Fruit fly (Drosophila melanogaster) whole organism, embryonic: ENCODE results near the gene Taf8.

Experiments
- ATbp ChIP-seq: fragments of 200-800 bp; sonication (Bioruptor generic); optimal IDR thresholded peaks from 2 replicates; lab custom pipeline; 2017; ENCODE audit warnings: missing biosample characterization, mild to moderate bottlenecking, missing genetic modification characterization, missing genetic modification reagents
- Atf-2 ChIP-seq: fragments of 200-800 bp; sonication (Bioruptor generic); optimal IDR thresholded peaks from 2 replicates; lab custom pipeline; 2016; ENCODE audit warnings: missing biosample characterization, missing genetic modification characterization
- Awh ChIP-seq: fragments of 200-800 bp; sonication (Bioruptor generic); IDR thresholded peaks from 2 replicates; pipeline ENCODE4, ENCODE4 v1.3.6; 2022; ENCODE audit warnings: missing biosample characterization, missing genetic modification characterization
- CG10654 ChIP-seq: fragments of 200-800 bp; sonication (Bioruptor generic); optimal IDR thresholded peaks from 2 replicates; lab custom pipeline; 2016; ENCODE audit warnings: missing biosample characterization, missing genetic modification characterization
- CG12155 ChIP-seq: fragments of 200-800 bp; sonication (Bioruptor generic); optimal IDR thresholded peaks from 3 replicates; lab custom pipeline; 2016; ENCODE audit warnings: missing biosample characterization, missing genetic modification characterization
- CG13775 ChIP-seq: fragments of 200-800 bp; sonication (Bioruptor generic); optimal IDR thresholded peaks from 3 replicates; lab custom pipeline; 2017; ENCODE audit warnings: missing biosample characterization, mild to moderate bottlenecking, missing genetic modification characterization
- CG14965 ChIP-seq: fragments of 200-800 bp; sonication (Bioruptor generic); optimal IDR thresholded peaks from 2 replicates; lab custom pipeline; 2016; ENCODE audit warnings: missing biosample characterization, missing genetic modification characterization, borderline replicate concordance
- CG1647 ChIP-seq: fragments of 200-800 bp; sonication (Bioruptor generic); optimal IDR thresholded peaks from 3 replicates; lab custom pipeline; 2016; ENCODE audit warnings: missing biosample characterization, missing genetic modification characterization
- CG18262 ChIP-seq: fragments of 200-800 bp; optimal IDR thresholded peaks from 3 replicates; lab custom pipeline; 2019; ENCODE audit warnings: missing biosample characterization, mild to moderate bottlenecking, missing genetic modification characterization, moderate library complexity
- CG18476 ChIP-seq: fragments of 200-800 bp; sonication (Bioruptor generic); optimal IDR thresholded peaks from 2 replicates; lab custom pipeline; 2016; ENCODE audit warnings: missing biosample characterization, mild to moderate bottlenecking, missing genetic modification characterization
- CG18619 ChIP-seq: fragments of 200-800 bp; sonication (Bioruptor generic); optimal IDR thresholded peaks from 3 replicates; lab custom pipeline; 2017; ENCODE audit warnings: missing biosample characterization, mild to moderate bottlenecking, missing genetic modification characterization
- CG18764 ChIP-seq: fragments of 200-800 bp; sonication (Bioruptor generic); optimal IDR thresholded peaks from 3 replicates; lab custom pipeline; 2016; ENCODE audit warnings: missing biosample characterization, missing genetic modification characterization
- CG3163 ChIP-seq: fragments of 200-800 bp; sonication (Bioruptor generic); optimal IDR thresholded peaks from 3 replicates; lab custom pipeline; 2016; ENCODE audit warnings: missing biosample characterization, missing genetic modification characterization
- CG8359 ChIP-seq: fragments of 200-800 bp; sonication (Bioruptor generic); optimal IDR thresholded peaks from 2 replicates; lab custom pipeline; 2017; ENCODE audit warnings: missing biosample characterization, mild to moderate bottlenecking, missing genetic modification characterization, borderline replicate concordance
- CG9932 ChIP-seq: fragments of 200-800 bp; sonication (Bioruptor generic); IDR thresholded peaks from 2 replicates; pipeline ENCODE4 v1.3.6; 2022; ENCODE audit warnings: missing biosample characterization, missing genetic modification characterization
- D19B ChIP-seq: fragments of 200-800 bp; sonication (Bioruptor generic); optimal IDR thresholded peaks from 2 replicates; lab custom pipeline; 2017; ENCODE audit warnings: missing biosample characterization, mild to moderate bottlenecking, missing genetic modification characterization
- Deaf1 ChIP-seq: fragments of 200-800 bp; optimal IDR thresholded peaks from 3 replicates; lab custom pipeline; 2019; ENCODE audit warnings: missing biosample characterization, mild to moderate bottlenecking, missing genetic modification characterization, moderate library complexity
- Dll ChIP-seq: fragments of 200-800 bp; sonication (Bioruptor generic); IDR thresholded peaks from 4 replicates; pipeline ENCODE4 v1.3.6; 2022; ENCODE audit warnings: missing biosample characterization, missing genetic modification characterization; ENCODE audit not compliant: partially characterized antibody
- E2f2 ChIP-seq: fragments of 200-800 bp; sonication (Bioruptor generic); IDR thresholded peaks from 2 replicates; pipeline ENCODE4 v1.3.6; 2022; ENCODE audit warnings: missing biosample characterization, missing genetic modification characterization
- Elba2 ChIP-seq: fragments of 200-800 bp; sonication (Bioruptor generic); optimal IDR thresholded peaks from 3 replicates; lab custom pipeline; 2016; ENCODE audit warnings: missing biosample characterization, missing genetic modification characterization
- Ets65A ChIP-seq: fragments of 200-800 bp; sonication (Bioruptor generic); peaks from one replicate; lab custom pipeline; 2016; ENCODE audit warnings: missing biosample characterization, missing genetic modification characterization
- Hr3 ChIP-seq: fragments of 200-800 bp; sonication (Bioruptor generic); optimal IDR thresholded peaks from 3 replicates; lab custom pipeline; 2016; ENCODE audit warnings: missing biosample characterization, missing genetic modification characterization
- NC2β ChIP-seq: fragments of 200-800 bp; sonication (Bioruptor generic); optimal IDR thresholded peaks from 2 replicates; lab custom pipeline; 2016; ENCODE audit warnings: missing biosample characterization, missing genetic modification characterization
- Pdp1 ChIP-seq, 2 experiments: fragments of 200-800 bp; sonication (Bioruptor generic); optimal IDR thresholded peaks; 3 replicates each; lab custom pipeline; 2016; ENCODE audit warnings: missing biosample characterization in 2 of 2, missing genetic modification characterization in 2 of 2, mild to moderate bottlenecking in 1 of 2, moderate library complexity in 1 of 2
- Ravus ChIP-seq: fragments of 200-800 bp; sonication (Bioruptor generic); IDR thresholded peaks from 2 replicates; pipeline ENCODE4 v1.3.6; 2022; ENCODE audit warnings: missing biosample characterization, missing genetic modification characterization
- Rx ChIP-seq: fragments of 200-800 bp; sonication (Bioruptor generic); IDR thresholded peaks from 2 replicates; pipeline ENCODE4 v1.3.6; 2022; ENCODE audit warnings: missing biosample characterization, missing genetic modification characterization
- Stat92E ChIP-seq, 3 experiments: fragments of >200 bp in 2 of 3; fragments of 200-800 bp in 1 of 3; sonication (Bioruptor generic) in 1 of 3; optimal IDR thresholded peaks; 2 replicates each; lab custom pipeline; 2017 to 2019; ENCODE audit warnings: missing biosample characterization in 3 of 3, missing genetic modification characterization in 3 of 3, mild to moderate bottlenecking in 1 of 3, moderate library complexity in 1 of 3
- Tbp ChIP-seq: fragments of >200 bp; optimal IDR thresholded peaks from 2 replicates; lab custom pipeline; 2018; ENCODE audit warnings: missing biosample characterization, missing genetic modification characterization
- Trl ChIP-seq, 3 experiments: fragments of >200 bp in 2 of 3; fragments of 200-800 bp in 1 of 3; sonication (Bioruptor generic) in 1 of 3; optimal IDR thresholded peaks; 2 replicates in 1 of 3; 3 replicates in 2 of 3; lab custom pipeline; 2016 to 2017; ENCODE audit warnings: missing biosample characterization in 1 of 3, missing genetic modification characterization in 1 of 3
- YL-1 ChIP-seq: fragments of 200-800 bp; sonication (Bioruptor generic); optimal IDR thresholded peaks from 3 replicates; lab custom pipeline; 2017; ENCODE audit warnings: missing biosample characterization, mild to moderate bottlenecking, missing genetic modification characterization
- ap ChIP-seq: fragments of 200-800 bp; sonication (Bioruptor generic); IDR thresholded peaks from 2 replicates; pipeline ENCODE4 v1.3.6; 2022; ENCODE audit warnings: missing biosample characterization, missing genetic modification characterization
- ash1 ChIP-seq: fragments of 200-800 bp; sonication (Bioruptor generic); optimal IDR thresholded peaks from 2 replicates; lab custom pipeline; 2018; ENCODE audit warnings: missing biosample characterization, mild to moderate bottlenecking, missing genetic modification characterization
- chif ChIP-seq, 2 experiments: fragments of 200-800 bp; sonication (Bioruptor generic); optimal IDR thresholded peaks; 3 replicates each; lab custom pipeline; 2016; ENCODE audit warnings: missing biosample characterization in 2 of 2, missing genetic modification characterization in 2 of 2
- dmrt11E ChIP-seq: fragments of 200-800 bp; sonication (Bioruptor generic); optimal IDR thresholded peaks from 3 replicates; lab custom pipeline; 2018; ENCODE audit warnings: missing biosample characterization, mild to moderate bottlenecking, missing genetic modification characterization, moderate library complexity
- emc ChIP-seq: fragments of 200-800 bp; sonication (Bioruptor generic); optimal IDR thresholded peaks from 2 replicates; lab custom pipeline; 2016; ENCODE audit warnings: missing biosample characterization, missing genetic modification characterization
- ems ChIP-seq: fragments of 200-800 bp; sonication (Bioruptor generic); optimal IDR thresholded peaks from 3 replicates; lab custom pipeline; 2016; ENCODE audit warnings: missing biosample characterization, missing genetic modification characterization
- esg ChIP-seq: fragments of 200-800 bp; sonication (Bioruptor generic); conservative IDR thresholded peaks from 2 replicates; pipeline ENCODE4 v1.3.6; 2022; ENCODE audit warnings: missing biosample characterization, missing genetic modification characterization
- fd102C ChIP-seq: fragments of 200-800 bp; sonication (Bioruptor generic); optimal IDR thresholded peaks from 2 replicates; lab custom pipeline; 2018; ENCODE audit warnings: missing biosample characterization, mild to moderate bottlenecking, missing genetic modification characterization, moderate library complexity
- gem ChIP-seq: fragments of 200-800 bp; sonication (Bioruptor generic); optimal IDR thresholded peaks from 2 replicates; lab custom pipeline; 2019; ENCODE audit warnings: missing biosample characterization, mild to moderate bottlenecking, missing genetic modification characterization, moderate library complexity
- lola ChIP-seq, 3 experiments: fragments of >200 bp in 2 of 3; fragments of 200-800 bp in 1 of 3; sonication (Bioruptor generic) in 1 of 3; optimal IDR thresholded peaks; 2 replicates each; lab custom pipeline; 2017 to 2019; ENCODE audit warnings: missing biosample characterization in 3 of 3, missing genetic modification characterization in 3 of 3, mild to moderate bottlenecking in 1 of 3, moderate library complexity in 1 of 3
- luna ChIP-seq: fragments of 200-800 bp; sonication (Bioruptor generic); optimal IDR thresholded peaks from 2 replicates; lab custom pipeline; 2016; ENCODE audit warnings: missing biosample characterization, missing genetic modification characterization
- maf-S ChIP-seq: fragments of 200-800 bp; sonication (Bioruptor generic); optimal IDR thresholded peaks from 2 replicates; lab custom pipeline; 2016; ENCODE audit warnings: missing biosample characterization, missing genetic modification characterization
- otp ChIP-seq: fragments of 200-800 bp; sonication (Bioruptor generic); IDR thresholded peaks from 3 replicates; pipeline ENCODE4, ENCODE4 v1.3.6; 2022; ENCODE audit warnings: missing biosample characterization, missing genetic modification characterization
- pnt ChIP-seq: fragments of 200-800 bp; sonication (Bioruptor generic); optimal IDR thresholded peaks from 3 replicates; lab custom pipeline; 2016; ENCODE audit warnings: missing biosample characterization, missing genetic modification characterization
- repo ChIP-seq: fragments of 200-800 bp; sonication (Bioruptor generic); optimal IDR thresholded peaks from 2 replicates; lab custom pipeline; 2016; ENCODE audit warnings: missing biosample characterization, missing genetic modification characterization
- salm ChIP-seq: fragments of 200-800 bp; sonication (Bioruptor generic); optimal IDR thresholded peaks from 2 replicates; lab custom pipeline; 2018; ENCODE audit warnings: missing biosample characterization, mild to moderate bottlenecking, missing genetic modification characterization
- sd ChIP-seq: fragments of 200-800 bp; sonication (Bioruptor generic); optimal IDR thresholded peaks from 3 replicates; lab custom pipeline; 2018; ENCODE audit warnings: missing biosample characterization, mild to moderate bottlenecking, missing genetic modification characterization, moderate library complexity
- shn ChIP-seq: fragments of 200-800 bp; sonication (Bioruptor generic); optimal IDR thresholded peaks from 3 replicates; lab custom pipeline; 2016; ENCODE audit warnings: missing biosample characterization, missing genetic modification characterization
- sna ChIP-seq: fragments of 200-800 bp; sonication (Bioruptor generic); IDR thresholded peaks from 2 replicates; pipeline ENCODE4 v1.3.6; 2022; ENCODE audit warnings: missing biosample characterization, missing genetic modification characterization; ENCODE audit not compliant: partially characterized antibody
- vvl ChIP-seq: fragments of 200-800 bp; sonication (Bioruptor generic); IDR thresholded peaks from 2 replicates; pipeline ENCODE4 v1.3.6; 2022; ENCODE audit warnings: missing biosample characterization, missing genetic modification characterization

Gene Taf8

dm6 chrX:18085470-18085797, 16.3 kb upstream of the Taf8 start, which contains the start of gene Ada3:
Ada3 (plus strand) TSS chrX:18085761.
- TF ChIP-seq repo (peak; percentile 27), CG18262 (tag; lab: Kevin White, UChicago) (peak; percentile 66), CG18619 (GFP tag; lab: Kevin White, UChicago) (peak; percentile 61), fd102C (no peak), Trl (optimal IDR thresholded peaks at IDR 0.05; lab: Kevin White, UChicago) (no peak), Trl (GFP tag; optimal IDR thresholded peaks at IDR 0.05; lab: Kevin White, UChicago) (peak; percentile 73), sna (GFP tag; lab: Robert Waterston, UW) (no peak), dmrt11E (tag; lab: Kevin White, UChicago) (peak; percentile 59), chif (GFP tag; optimal IDR thresholded peaks at IDR 0.05; lab: Kevin White, UChicago) (peak; percentile 64 to 67), shn (GFP tag; lab: Kevin White, UChicago) (peak; percentile 70), gem (tag; lab: Kevin White, UChicago) (peak; percentile 85), CG9932 (GFP tag; lab: Robert Waterston, UW) (peak; percentile 85), CG18764 (GFP tag; lab: Kevin White, UChicago) (peak; percentile 49), CG1647 (GFP tag; lab: Kevin White, UChicago) (peak; percentile 56), CG8359 (GFP tag; lab: Kevin White, UChicago) (peak; percentile 18), CG12155 (GFP tag; lab: Kevin White, UChicago) (peak; percentile 82), D19B (GFP tag; lab: Kevin White, UChicago) (peak; percentile 50), vvl (GFP tag; lab: Robert Waterston, UW) (no peak; the same call in none of the 2 replicates), Ets65A (peak; percentile 98), ash1 (GFP tag; lab: Kevin White, UChicago) (no peak), Atf-2 (GFP tag; lab: Kevin White, UChicago) (peak; percentile 71), Awh (no peak), Deaf1 (peak; percentile 48), YL-1 (GFP tag; lab: Kevin White, UChicago) (peak; percentile 44), CG10654 (GFP tag; lab: Kevin White, UChicago) (peak; percentile 52), CG13775 (peak; percentile 74), Hr3 (GFP tag; lab: Kevin White, UChicago) (peak; percentile 79), salm (tag; lab: Kevin White, UChicago) (peak; percentile 7), Dll (GFP tag; lab: Robert Waterston, UW) (0 out of 4 replicates have a peak, but pooled peaks have one; percentile 11), maf-S (peak; percentile 48), otp (GFP tag; lab: Robert Waterston, UW) (no peak; the same call in 2 of the 3 replicates), Tbp (GFP tag; lab: Kevin White, UChicago) (no peak), NC2β (peak; percentile 76), CG18476 (peak; percentile 77), luna (GFP tag; lab: Kevin White, UChicago) (no peak), Elba2 (peak; percentile 36), Ravus (GFP tag; lab: Robert Waterston, UW) (no peak), E2f2 (GFP tag; lab: Robert Waterston, UW) (peak; percentile 66), ATbp (no peak), pnt (GFP tag; lab: Kevin White, UChicago) (peak; percentile 82), emc (GFP tag; lab: Kevin White, UChicago) (peak; percentile 65), Pdp1 (GFP tag; optimal IDR thresholded peaks at IDR 0.05; lab: Kevin White, UChicago) (peak; percentile 67 to 80), ap (GFP tag; lab: Robert Waterston, UW) (0 out of 2 replicates have a peak, but pooled peaks have one; percentile 4), CG14965 (GFP tag; lab: Kevin White, UChicago) (no peak), lola (GFP tag; optimal IDR thresholded peaks at IDR 0.05; lab: Kevin White, UChicago) (peak in 1 of 3 experiments; percentile 73), ems (GFP tag; lab: Kevin White, UChicago) (peak; percentile 75), esg (GFP tag; lab: Robert Waterston, UW) (peak; percentile 73), sd (tag; lab: Kevin White, UChicago) (peak; percentile 59), Stat92E (GFP tag; optimal IDR thresholded peaks at IDR 0.05; lab: Kevin White, UChicago) (no peak), Rx (GFP tag; lab: Robert Waterston, UW) (no peak), CG3163 (GFP tag; lab: Kevin White, UChicago) (peak; percentile 19)
